Worm (Caenorhabditis elegans) whole organism, L4 larva: ENCODE results near the gene C33C12.11.

Experiments used
- D1046.2 ChIP-seq: fragments of 200-800 bp; sonication (Bioruptor generic); IDR thresholded peaks from 2 replicates; pipeline ENCODE4 v1.3.6; 2022; ENCODE audit warnings: missing genetic modification characterization, missing compliant biosample characterization
- F10B5.3 ChIP-seq: sonication (generic microtip); optimal IDR thresholded peaks from 2 replicates; lab custom pipeline; 2016; ENCODE audit warnings: mild to moderate bottlenecking, missing genetic modification characterization, missing compliant biosample characterization
- F44E2.7 ChIP-seq: fragments of 200-800 bp; sonication (Bioruptor generic); IDR thresholded peaks from 2 replicates; pipeline ENCODE4 v2.1.2; 2022; ENCODE audit warnings: missing genetic modification characterization, missing compliant biosample characterization
- Y5F2A.4 ChIP-seq: fragments of 200-800 bp; sonication (Bioruptor generic); optimal IDR thresholded peaks from 2 replicates; lab custom pipeline; 2018; ENCODE audit warnings: mild to moderate bottlenecking, missing genetic modification characterization, missing compliant biosample characterization
- ZK546.5 ChIP-seq, 2 experiments: sonication (generic microtip); optimal IDR thresholded peaks; 2 replicates each; lab custom pipeline; 2017; ENCODE audit warnings: missing biosample characterization in 2 of 2, missing genetic modification characterization in 2 of 2
- aha-1 ChIP-seq: fragments of 150-350 bp; peaks from one replicate; lab custom pipeline; 2014; ENCODE audit warnings: missing biosample characterization, missing genetic modification characterization
- arid-1 ChIP-seq: fragments of 200-800 bp; sonication (Bioruptor generic); conservative IDR thresholded peaks from 2 replicates; pipeline ENCODE4 v1.3.6; 2022; ENCODE audit warnings: missing genetic modification reagents, missing genetic modification characterization, missing compliant biosample characterization
- attf-4 ChIP-seq: sonication (generic microtip); optimal IDR thresholded peaks from 3 replicates; lab custom pipeline; 2017; ENCODE audit warnings: missing biosample characterization, missing genetic modification characterization
- ceh-20 ChIP-seq: fragments of 200-800 bp; sonication (Bioruptor generic); IDR thresholded peaks from 2 replicates; pipeline ENCODE4 v1.3.6; 2022; ENCODE audit warnings: missing genetic modification reagents, missing genetic modification characterization, missing compliant biosample characterization
- ceh-32 ChIP-seq: sonication (generic microtip); optimal IDR thresholded peaks from 2 replicates; lab custom pipeline; 2016; ENCODE audit warnings: mild to moderate bottlenecking, missing genetic modification characterization, missing compliant biosample characterization; ENCODE audit not compliant: poor library complexity
- ceh-82 ChIP-seq: sonication (generic microtip); optimal IDR thresholded peaks from 2 replicates; lab custom pipeline; 2017; ENCODE audit warnings: missing biosample characterization, missing genetic modification characterization
- ces-1 ChIP-seq: fragments of 150-350 bp; sonication (generic microtip); optimal IDR thresholded peaks from 4 replicates; lab custom pipeline; 2014; ENCODE audit warnings: missing biosample characterization, missing genetic modification reagents, missing genetic modification characterization
- daf-16 ChIP-seq, 3 experiments: sonication (generic microtip); optimal IDR thresholded peaks; 2 replicates each; lab custom pipeline; 2016 to 2017; ENCODE audit warnings: missing genetic modification characterization in 3 of 3, missing genetic modification reagents in 3 of 3, mild to moderate bottlenecking in 2 of 3, missing compliant biosample characterization in 2 of 3, missing biosample characterization in 1 of 3, moderate library complexity in 1 of 3
- dmd-6 ChIP-seq: fragments of 200-800 bp; sonication (Bioruptor generic); IDR thresholded peaks from 2 replicates; pipeline ENCODE4 v1.3.6; 2022; ENCODE audit warnings: missing genetic modification reagents, missing genetic modification characterization, missing compliant biosample characterization
- dmd-9 ChIP-seq: fragments of 200-800 bp; sonication (Bioruptor generic); IDR thresholded peaks from 2 replicates; pipeline ENCODE4 v1.3.6; 2022; ENCODE audit warnings: missing genetic modification reagents, missing genetic modification characterization, missing compliant biosample characterization
- dpl-1 ChIP-seq: fragments of 150-350 bp; optimal IDR thresholded peaks from 2 replicates; lab custom pipeline; 2014; ENCODE audit warnings: missing biosample characterization, missing genetic modification reagents, missing genetic modification characterization
- dve-1 ChIP-seq: sonication (generic microtip); optimal IDR thresholded peaks from 2 replicates; lab custom pipeline; 2017; ENCODE audit warnings: antibody characterized with exemption, mild to moderate bottlenecking, missing genetic modification characterization, missing compliant biosample characterization; ENCODE audit not compliant: insufficient read depth
- fkh-10 ChIP-seq: fragments of 150-350 bp; optimal IDR thresholded peaks from 2 replicates; lab custom pipeline; 2014; ENCODE audit warnings: missing biosample characterization, missing genetic modification reagents, missing genetic modification characterization
- hif-1 ChIP-seq, 2 experiments: sonication (generic microtip); optimal IDR thresholded peaks; 2 replicates each; lab custom pipeline; 2016 to 2017; ENCODE audit warnings: missing compliant biosample characterization in 2 of 2, missing genetic modification characterization in 2 of 2, missing genetic modification reagents in 2 of 2, missing genotype in 2 of 2, mild to moderate bottlenecking in 1 of 2
- hlh-11 ChIP-seq: fragments of 200-800 bp; sonication (Bioruptor generic); optimal IDR thresholded peaks from 2 replicates; lab custom pipeline; 2018; ENCODE audit warnings: mild to moderate bottlenecking, missing genetic modification characterization, missing compliant biosample characterization
- hlh-30 ChIP-seq: sonication (generic microtip); optimal IDR thresholded peaks from 2 replicates; lab custom pipeline; 2017; ENCODE audit warnings: antibody characterized with exemption, mild to moderate bottlenecking, missing genetic modification characterization, missing compliant biosample characterization; ENCODE audit not compliant: insufficient read depth
- hmg-1.1 ChIP-seq: fragments of 200-800 bp; sonication (Bioruptor generic); IDR thresholded peaks from 2 replicates; pipeline ENCODE4 v1.3.6; 2022; ENCODE audit warnings: missing genetic modification reagents, missing genetic modification characterization, missing compliant biosample characterization
- lim-7 ChIP-seq: fragments of 200-800 bp; sonication (Bioruptor generic); IDR thresholded peaks from 2 replicates; pipeline ENCODE4 v1.3.6; 2022; ENCODE audit warnings: missing genetic modification characterization, missing compliant biosample characterization
- madf-5 ChIP-seq, 2 experiments: fragments of 200-800 bp; sonication (Bioruptor generic); IDR thresholded peaks; 2 replicates each; pipeline ENCODE4 v1.3.6; 2022; ENCODE audit warnings: missing compliant biosample characterization in 2 of 2, missing genetic modification characterization in 2 of 2
- mdl-1 ChIP-seq, 2 experiments: fragments of 150-350 bp in 1 of 2; sonication (generic microtip) in 1 of 2; optimal IDR thresholded peaks; 2 replicates each; lab custom pipeline; 2014 to 2017; ENCODE audit warnings: missing biosample characterization in 2 of 2, missing genetic modification characterization in 2 of 2
- mep-1 ChIP-seq: fragments of 150-350 bp; sonication (generic microtip); optimal IDR thresholded peaks from 3 replicates; lab custom pipeline; 2014; ENCODE audit warnings: missing biosample characterization, missing genetic modification characterization
- mxl-2 ChIP-seq: fragments of 200-800 bp; sonication (Bioruptor generic); conservative IDR thresholded peaks from 2 replicates; pipeline ENCODE4 v1.3.6; 2022; ENCODE audit warnings: missing genetic modification reagents, missing genetic modification characterization, missing compliant biosample characterization
- nhr-102 ChIP-seq: sonication (generic microtip); optimal IDR thresholded peaks from 2 replicates; lab custom pipeline; 2016; ENCODE audit warnings: mild to moderate bottlenecking, missing genetic modification characterization, moderate library complexity, missing compliant biosample characterization
- nhr-11 ChIP-seq: fragments of 150-350 bp; optimal IDR thresholded peaks from 2 replicates; lab custom pipeline; 2014; ENCODE audit warnings: missing biosample characterization, missing genetic modification characterization
- nhr-25 ChIP-seq: sonication (generic microtip); optimal IDR thresholded peaks from 2 replicates; lab custom pipeline; 2017; ENCODE audit warnings: missing genetic modification characterization, mild to moderate bottlenecking, missing compliant biosample characterization, antibody characterized with exemption, moderate library complexity, borderline replicate concordance; ENCODE audit not compliant: insufficient read depth
- nhr-28 ChIP-seq: fragments of 150-350 bp; optimal IDR thresholded peaks from 2 replicates; lab custom pipeline; 2014; ENCODE audit warnings: missing biosample characterization, missing genetic modification characterization
- nhr-48 ChIP-seq: sonication (generic microtip); optimal IDR thresholded peaks from 2 replicates; lab custom pipeline; 2016; ENCODE audit warnings: mild to moderate bottlenecking, missing genetic modification characterization, missing compliant biosample characterization
- nhr-77 ChIP-seq: fragments of 150-350 bp; optimal IDR thresholded peaks from 2 replicates; lab custom pipeline; 2014; ENCODE audit warnings: missing biosample characterization, missing genetic modification characterization
- pha-4 ChIP-seq, 2 experiments: fragments of 150-350 bp in 1 of 2; fragments of 200-800 bp in 1 of 2; sonication (Bioruptor generic) in 1 of 2; IDR thresholded peaks in 1 of 2; optimal IDR thresholded peaks in 1 of 2; 2 replicates each; pipeline versions ENCODE4 v1.3.6 to Lab custom; 2014 to 2022; ENCODE audit warnings: missing genetic modification characterization in 2 of 2, missing genetic modification reagents in 2 of 2, missing biosample characterization in 1 of 2, missing compliant biosample characterization in 1 of 2
- php-3 ChIP-seq: fragments of 200-800 bp; sonication (Bioruptor generic); IDR thresholded peaks from 2 replicates; pipeline ENCODE4 v1.3.6; 2022; ENCODE audit warnings: missing genetic modification reagents, missing genetic modification characterization, missing compliant biosample characterization
- pqm-1 ChIP-seq: sonication (generic microtip); optimal IDR thresholded peaks from 2 replicates; lab custom pipeline; 2017; ENCODE audit warnings: missing biosample characterization, missing genetic modification characterization
- rbr-2 ChIP-seq: sonication (generic microtip); optimal IDR thresholded peaks from 2 replicates; lab custom pipeline; 2016; ENCODE audit warnings: missing genotype, missing genetic modification characterization, missing compliant biosample characterization
- saeg-2 ChIP-seq: fragments of 200-800 bp; sonication (Bioruptor generic); IDR thresholded peaks from 2 replicates; pipeline ENCODE4 v1.3.6; 2022; ENCODE audit warnings: missing genetic modification reagents, missing genetic modification characterization, missing compliant biosample characterization
- skn-1 ChIP-seq: fragments of 150-350 bp; optimal IDR thresholded peaks from 2 replicates; lab custom pipeline; 2014; ENCODE audit warnings: missing biosample characterization, missing genetic modification characterization
- snpc-1.2 ChIP-seq: fragments of 200-800 bp; sonication (Bioruptor generic); IDR thresholded peaks from 2 replicates; pipeline ENCODE4 v1.3.6; 2022; ENCODE audit warnings: missing genetic modification reagents, missing genetic modification characterization, missing compliant biosample characterization
- spr-3 ChIP-seq: fragments of 200-800 bp; sonication (Bioruptor generic); optimal IDR thresholded peaks from 2 replicates; lab custom pipeline; 2018; ENCODE audit warnings: mild to moderate bottlenecking, missing genetic modification characterization, missing compliant biosample characterization
- unc-39 ChIP-seq: sonication (generic microtip); optimal IDR thresholded peaks from 2 replicates; lab custom pipeline; 2017; ENCODE audit warnings: missing biosample characterization, missing genetic modification characterization
- vab-7 ChIP-seq: fragments of 200-800 bp; sonication (Bioruptor generic); IDR thresholded peaks from 2 replicates; pipeline ENCODE4 v1.3.6; 2022; ENCODE audit warnings: missing genetic modification reagents, missing genetic modification characterization, missing compliant biosample characterization
- zag-1 ChIP-seq: fragments of 150-350 bp; optimal IDR thresholded peaks from 2 replicates; lab custom pipeline; 2014; ENCODE audit warnings: missing biosample characterization, missing genetic modification characterization
- zip-2 ChIP-seq: fragments of 150-350 bp; optimal IDR thresholded peaks from 2 replicates; lab custom pipeline; 2014; ENCODE audit warnings: missing biosample characterization, missing genetic modification characterization

The C33C12.11 gene

ce11 chrII:2177735-2178134 lies 14.1 kb upstream of the C33C12.11 start:
- TF ChIP-seq aha-1 (tag; lab: Kevin White, UChicago), result peak; percentile 92
- TF ChIP-seq F44E2.7, result no peak
- TF ChIP-seq, all 104 proteins: peak for 1

ce11 chrII:2176688-2177087 lies 13.1 kb upstream of the C33C12.11 start, which contains the start of gene gba-1:
Gene gba-1 (plus strand): TSS chrII:2176741.
- TF ChIP-seq hif-1 (tag; optimal IDR thresholded peaks at IDR 0.05; lab: Kevin White, UChicago) (no peak), pha-4 (GFP tag; IDR thresholded peaks at IDR 0.05; lab: Robert Waterston, UW) (no peak), pha-4 (tag; optimal IDR thresholded peaks at IDR 0.05; lab: Kevin White, UChicago) (no peak), rbr-2 (tag; lab: Kevin White, UChicago) (no peak), aha-1 (tag; lab: Kevin White, UChicago) (peak; percentile 82), dmd-6 (GFP tag; lab: Robert Waterston, UW) (peak; percentile 67), zip-2 (tag; lab: Kevin White, UChicago) (no peak), skn-1 (tag; lab: Kevin White, UChicago) (no peak), nhr-28 (tag; lab: Kevin White, UChicago) (peak; percentile 83), dmd-9 (no peak), daf-16 (GFP tag; optimal IDR thresholded peaks at IDR 0.05; lab: Kevin White, UChicago) (no peak), daf-16 (tag; optimal IDR thresholded peaks at IDR 0.05; lab: Kevin White, UChicago) (peak; percentile 51), hlh-30 (tag; lab: Kevin White, UChicago) (peak; percentile 26), dve-1 (tag; lab: Kevin White, UChicago) (peak; percentile 48), ceh-20 (no peak), dpl-1 (GFP tag; lab: Kevin White, UChicago) (no peak), nhr-77 (peak; percentile 71), php-3 (GFP tag; lab: Robert Waterston, UW) (no peak), D1046.2 (GFP tag; lab: Robert Waterston, UW) (no peak), pqm-1 (tag; lab: Kevin White, UChicago) (peak; percentile 27), hlh-11 (no peak), zag-1 (no peak), mdl-1 (tag; optimal IDR thresholded peaks at IDR 0.05; lab: Kevin White, UChicago) (peak in 1 of 2 experiments; percentile 1), hmg-1.1 (GFP tag; lab: Robert Waterston, UW) (no peak), nhr-11 (tag; lab: Kevin White, UChicago) (no peak)

ce11 chrII:2175367-2175766 lies 11.7 kb upstream of the C33C12.11 start, which contains the start of gene C33C12.7:
Gene C33C12.7 (minus strand): TSS chrII:2175467.
- TF ChIP-seq attf-4 (tag; lab: Kevin White, UChicago) (no peak), skn-1 (tag; lab: Kevin White, UChicago) (no peak), mdl-1 (tag; optimal IDR thresholded peaks at IDR 0.05; lab: Kevin White, UChicago) (no peak), Y5F2A.4 (GFP tag; lab: Kevin White, UChicago) (no peak), fkh-10 (GFP tag; lab: Kevin White, UChicago) (no peak), F10B5.3 (tag; lab: Kevin White, UChicago) (no peak), nhr-102 (tag; lab: Kevin White, UChicago) (no peak), arid-1 (no peak), ceh-82 (tag; lab: Kevin White, UChicago) (no peak), madf-5 (GFP tag; IDR thresholded peaks at IDR 0.05; lab: Robert Waterston, UW) (no peak), snpc-1.2 (no peak), lim-7 (no peak), ceh-32 (tag; lab: Kevin White, UChicago) (no peak), F44E2.7 (no peak)

- TF ChIP-seq vab-7 (no peak), ceh-82 (tag; lab: Kevin White, UChicago) (no peak), ces-1 (GFP tag; lab: Kevin White, UChicago) (no peak), mxl-2 (GFP tag; lab: Robert Waterston, UW) (no peak), unc-39 (no peak), saeg-2 (GFP tag; lab: Robert Waterston, UW) (no peak), nhr-25 (tag; lab: Kevin White, UChicago) (no peak), F10B5.3 (tag; lab: Kevin White, UChicago) (no peak), nhr-48 (tag; lab: Kevin White, UChicago) (no peak), ZK546.5 (tag; optimal IDR thresholded peaks at IDR 0.05; lab: Kevin White, UChicago) (no peak), daf-16 (GFP tag; optimal IDR thresholded peaks at IDR 0.05; lab: Kevin White, UChicago) (no peak), daf-16 (tag; optimal IDR thresholded peaks at IDR 0.05; lab: Kevin White, UChicago) (no peak), mep-1 (tag; lab: Kevin White, UChicago) (no peak), spr-3 (GFP tag; lab: Kevin White, UChicago) (no peak)
Measured at ce11 chrII:2170085-2170484, 6.5 kb upstream of the C33C12.11 start, which contains the start of gene C33C12.12. Gene C33C12.12 (minus strand): TSS chrII:2170185.
